Worm (Caenorhabditis elegans) whole organism, L3 larva: ENCODE measurements around the gene C44B12.9.

Experiments
- R02D3.7 ChIP-seq: fragments of 150-350 bp; optimal IDR thresholded peaks from 2 replicates; lab custom pipeline; 2014; ENCODE audit warnings: missing biosample characterization, missing genetic modification characterization
- ZK546.5 ChIP-seq: sonication (generic microtip); optimal IDR thresholded peaks from 2 replicates; lab custom pipeline; 2017; ENCODE audit warnings: missing biosample characterization, missing genetic modification characterization
- aly-2 ChIP-seq: fragments of 150-350 bp; optimal IDR thresholded peaks from 2 replicates; lab custom pipeline; 2014; ENCODE audit warnings: missing biosample characterization, missing genetic modification characterization
- ama-1 ChIP-seq: fragments of 150-350 bp; optimal IDR thresholded peaks from 2 replicates; lab custom pipeline; 2018
- ceh-16 ChIP-seq: sonication (generic microtip); optimal IDR thresholded peaks from 2 replicates; lab custom pipeline; 2017; ENCODE audit warnings: missing biosample characterization, missing genetic modification characterization
- ceh-28 ChIP-seq: fragments of 150-350 bp; optimal IDR thresholded peaks from 2 replicates; lab custom pipeline; 2014; ENCODE audit warnings: missing biosample characterization, missing genetic modification reagents, missing genetic modification characterization
- ceh-82 ChIP-seq: fragments of 150-350 bp; optimal IDR thresholded peaks from 2 replicates; lab custom pipeline; 2014; ENCODE audit warnings: missing biosample characterization, missing genetic modification characterization
- ceh-9 ChIP-seq: sonication (generic microtip); optimal IDR thresholded peaks from 2 replicates; lab custom pipeline; 2018; ENCODE audit warnings: missing biosample characterization, missing genetic modification characterization
- daf-12 ChIP-seq: fragments of 150-350 bp; optimal IDR thresholded peaks from 2 replicates; lab custom pipeline; 2014; ENCODE audit warnings: missing biosample characterization, missing genetic modification reagents, missing genetic modification characterization
- egl-27 ChIP-seq: sonication (generic microtip); optimal IDR thresholded peaks from 4 replicates; lab custom pipeline; 2017; ENCODE audit warnings: missing biosample characterization, missing genetic modification reagents, missing genetic modification characterization
- egl-5 ChIP-seq: fragments of 150-350 bp; optimal IDR thresholded peaks from 2 replicates; lab custom pipeline; 2017; ENCODE audit warnings: missing biosample characterization, missing genetic modification reagents, missing genetic modification characterization, inconsistent platforms
- elt-1 ChIP-seq: fragments of 150-350 bp; optimal IDR thresholded peaks from 2 replicates; lab custom pipeline; 2014; ENCODE audit warnings: missing biosample characterization, missing genetic modification characterization
- elt-2 ChIP-seq: sonication (generic microtip); optimal IDR thresholded peaks from 2 replicates; lab custom pipeline; 2016; ENCODE audit warnings: missing genetic modification reagents, mild to moderate bottlenecking, missing genetic modification characterization, missing compliant biosample characterization
- elt-3 ChIP-seq, 3 experiments: fragments of 150-350 bp in 1 of 3; sonication (generic microtip) in 2 of 3; optimal IDR thresholded peaks; 2 replicates in 2 of 3; 4 replicates in 1 of 3; lab custom pipeline; 2014 to 2017; ENCODE audit warnings: missing biosample characterization in 3 of 3, missing genetic modification characterization in 3 of 3
- fkh-2 ChIP-seq: fragments of 150-350 bp; optimal IDR thresholded peaks from 2 replicates; lab custom pipeline; 2014; ENCODE audit warnings: missing biosample characterization, missing genetic modification reagents, missing genetic modification characterization
- fos-1 ChIP-seq: fragments of 150-350 bp; optimal IDR thresholded peaks from 2 replicates; lab custom pipeline; 2014; ENCODE audit warnings: missing biosample characterization, missing genetic modification characterization
- hmg-11 ChIP-seq: sonication (generic microtip); optimal IDR thresholded peaks from 2 replicates; lab custom pipeline; 2016; ENCODE audit warnings: missing genetic modification characterization, missing compliant biosample characterization
- jun-1 ChIP-seq: fragments of 150-350 bp; optimal IDR thresholded peaks from 2 replicates; lab custom pipeline; 2014; ENCODE audit warnings: missing biosample characterization, missing genetic modification reagents, missing genetic modification characterization
- lin-15B ChIP-seq: fragments of 150-350 bp; optimal IDR thresholded peaks from 2 replicates; lab custom pipeline; 2014; ENCODE audit warnings: missing biosample characterization, missing genetic modification characterization
- lin-39 ChIP-seq: fragments of 150-350 bp; optimal IDR thresholded peaks from 2 replicates; lab custom pipeline; 2018; ENCODE audit warnings: missing biosample characterization, missing genetic modification reagents, missing genetic modification characterization
- mdl-1 ChIP-seq: fragments of 150-350 bp; optimal IDR thresholded peaks from 2 replicates; lab custom pipeline; 2014; ENCODE audit warnings: missing biosample characterization, missing genetic modification characterization
- mml-1 ChIP-seq: fragments of 150-350 bp; sonication (generic microtip); optimal IDR thresholded peaks from 3 replicates; lab custom pipeline; 2014; ENCODE audit warnings: missing biosample characterization, missing genetic modification characterization
- nfya-1 ChIP-seq: sonication (generic microtip); optimal IDR thresholded peaks from 2 replicates; lab custom pipeline; 2017; ENCODE audit warnings: missing genetic modification characterization, mild to moderate bottlenecking, missing compliant biosample characterization, antibody characterized with exemption, moderate library complexity; ENCODE audit not compliant: insufficient read depth
- nhr-12 ChIP-seq: fragments of 150-350 bp; optimal IDR thresholded peaks from 2 replicates; lab custom pipeline; 2014; ENCODE audit warnings: missing biosample characterization, missing genetic modification characterization
- nhr-23 ChIP-seq: fragments of 150-350 bp; optimal IDR thresholded peaks from 2 replicates; lab custom pipeline; 2014; ENCODE audit warnings: missing biosample characterization, missing genetic modification reagents, missing genetic modification characterization
- nhr-237 ChIP-seq: fragments of 150-350 bp; optimal IDR thresholded peaks from 2 replicates; lab custom pipeline; 2014; ENCODE audit warnings: missing biosample characterization, missing genetic modification characterization
- nhr-25 ChIP-seq: sonication (generic microtip); optimal IDR thresholded peaks from 2 replicates; lab custom pipeline; 2017; ENCODE audit warnings: missing biosample characterization, missing genetic modification characterization
- nhr-28 ChIP-seq: fragments of 150-350 bp; optimal IDR thresholded peaks from 2 replicates; lab custom pipeline; 2014; ENCODE audit warnings: missing biosample characterization, missing genetic modification characterization
- nhr-43 ChIP-seq: sonication (generic microtip); optimal IDR thresholded peaks from 2 replicates; lab custom pipeline; 2016; ENCODE audit warnings: mild to moderate bottlenecking, missing genetic modification characterization, missing compliant biosample characterization; ENCODE audit not compliant: poor library complexity, severe bottlenecking
- nhr-67 ChIP-seq: fragments of 150-350 bp; optimal IDR thresholded peaks from 2 replicates; lab custom pipeline; 2014; ENCODE audit warnings: missing biosample characterization, missing genetic modification characterization
- nhr-77 ChIP-seq: fragments of 150-350 bp; optimal IDR thresholded peaks from 2 replicates; lab custom pipeline; 2014; ENCODE audit warnings: missing biosample characterization, missing genetic modification characterization
- pha-4 ChIP-seq: fragments of 150-350 bp; optimal IDR thresholded peaks from 2 replicates; lab custom pipeline; 2014; ENCODE audit warnings: missing biosample characterization, missing genetic modification reagents, missing genetic modification characterization
- pqm-1 ChIP-seq: fragments of 150-350 bp; optimal IDR thresholded peaks from 2 replicates; lab custom pipeline; 2017; ENCODE audit warnings: missing biosample characterization, missing genetic modification characterization, inconsistent platforms
- sea-2 ChIP-seq: fragments of 150-350 bp; sonication (generic microtip); optimal IDR thresholded peaks from 4 replicates; lab custom pipeline; 2014; ENCODE audit warnings: missing biosample characterization, missing genetic modification reagents, missing genetic modification characterization
- tbx-2 ChIP-seq: sonication (generic microtip); optimal IDR thresholded peaks from 2 replicates; lab custom pipeline; 2016; ENCODE audit warnings: mild to moderate bottlenecking, missing genetic modification characterization, missing compliant biosample characterization
- unc-39 ChIP-seq: sonication (generic microtip); optimal IDR thresholded peaks from 4 replicates; lab custom pipeline; 2017; ENCODE audit warnings: missing biosample characterization, missing genetic modification characterization
- zag-1 ChIP-seq: fragments of 150-350 bp; optimal IDR thresholded peaks from 2 replicates; lab custom pipeline; 2014; ENCODE audit warnings: missing biosample characterization, missing genetic modification characterization
- ztf-11 ChIP-seq: fragments of 150-350 bp; optimal IDR thresholded peaks from 2 replicates; lab custom pipeline; 2014; ENCODE audit warnings: missing biosample characterization, missing genetic modification characterization
- ztf-4 ChIP-seq: fragments of 150-350 bp; optimal IDR thresholded peaks from 2 replicates; lab custom pipeline; 2014; ENCODE audit warnings: missing biosample characterization, missing genetic modification characterization

C44B12.9 gene

DNA sequence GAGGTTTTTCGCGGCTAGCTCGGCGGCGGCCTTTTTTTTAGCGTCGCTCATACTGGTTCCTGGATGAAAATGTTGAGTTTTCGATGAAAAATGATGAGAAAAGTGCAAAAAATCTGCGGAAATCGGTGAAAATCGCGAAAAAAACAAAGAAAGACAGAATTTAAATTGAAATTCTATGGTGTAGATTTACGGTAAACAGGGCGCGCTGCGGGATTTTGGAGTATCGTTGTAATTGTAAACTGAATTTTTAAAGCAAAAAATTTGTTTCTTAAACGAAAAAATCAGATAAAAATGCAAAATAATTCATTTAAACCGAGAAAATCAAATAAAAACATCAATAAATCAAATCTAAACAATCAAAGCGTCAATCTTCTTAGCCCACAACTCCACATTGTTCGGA is 49.7 kb downstream of the C44B12.9 start, which contains the start of gene dcap-1:
TSS of gene dcap-1 (minus strand) at position 59 of the 400 bp plus-strand sequence.
- TF ChIP-seq ztf-4 (tag; lab: Kevin White, UChicago), result no peak
- TF ChIP-seq zag-1, result no peak
- no peak for TF ChIP-seq nhr-43 (tag; lab: Kevin White, UChicago)
- TF ChIP-seq hmg-11 (tag; lab: Kevin White, UChicago), result peak; percentile 2
- TF ChIP-seq nhr-23 (tag; lab: Kevin White, UChicago), result no peak
- no peak for TF ChIP-seq lin-39
- TF ChIP-seq elt-1, result no peak
- TF ChIP-seq ZK546.5 (tag; lab: Kevin White, UChicago), result no peak
- TF ChIP-seq mml-1 (tag; lab: Kevin White, UChicago), result no peak
- peak; percentile 95 for TF ChIP-seq R02D3.7 (tag; lab: Kevin White, UChicago)
- TF ChIP-seq aly-2 (tag; lab: Kevin White, UChicago), result no peak
- TF ChIP-seq ceh-16 (tag; lab: Kevin White, UChicago), result no peak
- no peak for TF ChIP-seq egl-27 (tag; lab: Kevin White, UChicago)
- no peak for TF ChIP-seq elt-3 (tag; optimal IDR thresholded peaks at IDR 0.05; lab: Kevin White, UChicago)
- TF ChIP-seq ama-1, result peak; percentile 12
- TF ChIP-seq ceh-28, result no peak
- no peak for TF ChIP-seq daf-12
- no peak for TF ChIP-seq ztf-11 (tag; lab: Kevin White, UChicago)
- TF ChIP-seq sea-2 (GFP tag; lab: Kevin White, UChicago), result no peak
- TF ChIP-seq mdl-1, result no peak
- TF ChIP-seq nhr-77 (tag; lab: Kevin White, UChicago), result no peak
- TF ChIP-seq tbx-2 (tag; lab: Kevin White, UChicago), result no peak
- TF ChIP-seq nhr-28, result no peak
- peak; percentile 21 for TF ChIP-seq nfya-1 (tag; lab: Kevin White, UChicago)
- no peak for TF ChIP-seq pqm-1 (tag; lab: Kevin White, UChicago)
- TF ChIP-seq ceh-9 (tag; lab: Kevin White, UChicago), result no peak
- peak; percentile 45 for TF ChIP-seq pha-4 (tag; lab: Kevin White, UChicago)
- TF ChIP-seq nhr-12 (tag; lab: Kevin White, UChicago), result no peak
- TF ChIP-seq jun-1, result no peak
- TF ChIP-seq fos-1 (tag; lab: Kevin White, UChicago), result no peak
- TF ChIP-seq lin-15B (tag; lab: Kevin White, UChicago), result peak; percentile 64
- TF ChIP-seq nhr-25 (tag; lab: Kevin White, UChicago), result peak; percentile 3
- TF ChIP-seq, all 47 proteins: peak for 7

DNA sequence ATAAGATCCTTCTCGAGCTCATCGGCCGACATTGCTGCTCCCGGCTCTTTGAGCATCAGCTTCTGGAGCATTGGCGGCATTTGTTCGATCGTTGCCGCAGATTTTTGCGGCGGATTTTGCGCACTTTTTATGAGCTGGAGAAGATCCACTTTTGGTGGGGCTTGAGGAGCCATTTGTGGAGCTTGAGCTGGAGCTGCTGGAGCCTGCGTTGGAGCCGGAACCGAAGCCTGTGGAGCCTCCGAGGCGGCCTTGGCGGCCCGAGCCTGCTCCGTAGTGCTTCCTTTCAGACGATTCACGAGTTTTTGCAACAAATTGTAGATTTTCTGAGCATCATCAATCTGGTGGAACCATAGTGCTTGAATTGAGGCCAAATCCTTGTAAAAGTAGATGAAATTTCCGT is 50.4 kb downstream of the C44B12.9 start:
- no peak for TF ChIP-seq egl-5 (tag; lab: Kevin White, UChicago)
- no peak for TF ChIP-seq fkh-2
- TF ChIP-seq nhr-77 (tag; lab: Kevin White, UChicago), result no peak
- TF ChIP-seq tbx-2 (tag; lab: Kevin White, UChicago), result no peak
- no peak for TF ChIP-seq lin-15B (tag; lab: Kevin White, UChicago)
- TF ChIP-seq nhr-237 (tag; lab: Kevin White, UChicago), result no peak
- no peak for TF ChIP-seq elt-2 (tag; lab: Kevin White, UChicago)
- TF ChIP-seq ztf-4 (tag; lab: Kevin White, UChicago), result no peak
- TF ChIP-seq lin-39, result no peak
- TF ChIP-seq unc-39, result no peak
- TF ChIP-seq ceh-82 (tag; lab: Kevin White, UChicago), result no peak
- no peak for TF ChIP-seq ztf-11 (tag; lab: Kevin White, UChicago)
- no peak for TF ChIP-seq ceh-9 (tag; lab: Kevin White, UChicago)
- no peak for TF ChIP-seq nhr-28
- TF ChIP-seq nhr-67 (tag; lab: Kevin White, UChicago), result no peak
- no peak for TF ChIP-seq ZK546.5 (tag; lab: Kevin White, UChicago)
